Worm (Caenorhabditis elegans) whole organism, L4/young adult: Measurements from ENCODE around the gene fbxa-213.

Experiments
- dao-5 ChIP-seq: sonication (generic microtip); optimal IDR thresholded peaks from 2 replicates; lab custom pipeline; 2016; ENCODE audit warnings: missing genotype, missing genetic modification characterization, moderate library complexity, missing compliant biosample characterization
- him-1 ChIP-seq: sonication (generic microtip); optimal IDR thresholded peaks from 2 replicates; lab custom pipeline; 2016; ENCODE audit warnings: missing genotype, missing genetic modification reagents, missing genetic modification characterization, missing compliant biosample characterization

DNA sequence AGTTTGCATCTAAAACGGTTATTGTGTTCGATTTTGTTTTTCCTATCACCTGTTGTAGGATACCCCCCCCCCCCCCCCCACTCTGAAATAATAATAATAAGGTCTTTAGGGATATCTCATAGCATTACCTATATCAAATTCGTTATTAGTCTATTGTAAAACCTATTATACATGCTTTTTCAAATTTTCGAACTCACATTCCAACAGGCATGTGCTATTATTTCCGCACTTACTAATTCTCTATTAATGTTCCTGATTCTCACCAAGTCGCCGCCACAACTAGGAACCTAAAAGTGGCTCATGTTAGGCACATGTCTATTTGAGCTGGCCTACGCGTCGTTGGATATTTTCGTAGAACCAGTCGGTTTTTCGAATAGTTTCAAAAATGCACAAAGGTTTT is 1.8 kb upstream of the fbxa-213 start, which contains the start of gene Y37H2C.4:
- no peak for TF ChIP-seq him-1
- no peak for TF ChIP-seq dao-5 (tag; lab: Kevin White, UChicago)
